Worm (Caenorhabditis elegans) whole organism, L3 larva: ENCODE results near the gene R01H2.7.

Experiments used
- R02D3.7 ChIP-seq: fragments of 150-350 bp; optimal IDR thresholded peaks from 2 replicates; lab custom pipeline; 2014; ENCODE audit warnings: missing biosample characterization, missing genetic modification characterization
- ZK546.5 ChIP-seq: sonication (generic microtip); optimal IDR thresholded peaks from 2 replicates; lab custom pipeline; 2017; ENCODE audit warnings: missing biosample characterization, missing genetic modification characterization
- aly-2 ChIP-seq: fragments of 150-350 bp; optimal IDR thresholded peaks from 2 replicates; lab custom pipeline; 2014; ENCODE audit warnings: missing biosample characterization, missing genetic modification characterization
- ama-1 ChIP-seq: fragments of 150-350 bp; optimal IDR thresholded peaks from 2 replicates; lab custom pipeline; 2018
- ceh-16 ChIP-seq: sonication (generic microtip); optimal IDR thresholded peaks from 2 replicates; lab custom pipeline; 2017; ENCODE audit warnings: missing biosample characterization, missing genetic modification characterization
- ceh-28 ChIP-seq: fragments of 150-350 bp; optimal IDR thresholded peaks from 2 replicates; lab custom pipeline; 2014; ENCODE audit warnings: missing biosample characterization, missing genetic modification reagents, missing genetic modification characterization
- ceh-82 ChIP-seq: fragments of 150-350 bp; optimal IDR thresholded peaks from 2 replicates; lab custom pipeline; 2014; ENCODE audit warnings: missing biosample characterization, missing genetic modification characterization
- ceh-9 ChIP-seq: sonication (generic microtip); optimal IDR thresholded peaks from 2 replicates; lab custom pipeline; 2018; ENCODE audit warnings: missing biosample characterization, missing genetic modification characterization
- egl-27 ChIP-seq: sonication (generic microtip); optimal IDR thresholded peaks from 4 replicates; lab custom pipeline; 2017; ENCODE audit warnings: missing biosample characterization, missing genetic modification reagents, missing genetic modification characterization
- egl-5 ChIP-seq: fragments of 150-350 bp; optimal IDR thresholded peaks from 2 replicates; lab custom pipeline; 2017; ENCODE audit warnings: missing biosample characterization, missing genetic modification reagents, missing genetic modification characterization, inconsistent platforms
- elt-1 ChIP-seq: fragments of 150-350 bp; optimal IDR thresholded peaks from 2 replicates; lab custom pipeline; 2014; ENCODE audit warnings: missing biosample characterization, missing genetic modification characterization
- elt-2 ChIP-seq: sonication (generic microtip); optimal IDR thresholded peaks from 2 replicates; lab custom pipeline; 2016; ENCODE audit warnings: missing genetic modification reagents, mild to moderate bottlenecking, missing genetic modification characterization, missing compliant biosample characterization
- elt-3 ChIP-seq, 3 experiments: fragments of 150-350 bp in 1 of 3; sonication (generic microtip) in 2 of 3; optimal IDR thresholded peaks; 2 replicates in 2 of 3; 4 replicates in 1 of 3; lab custom pipeline; 2014 to 2017; ENCODE audit warnings: missing biosample characterization in 3 of 3, missing genetic modification characterization in 3 of 3
- eor-1 ChIP-seq, 2 experiments: fragments of 150-350 bp; optimal IDR thresholded peaks; 2 replicates each; lab custom pipeline; 2014 to 2018; ENCODE audit warnings: missing biosample characterization in 2 of 2, missing genetic modification characterization in 2 of 2
- fkh-10 ChIP-seq: sonication (generic microtip); optimal IDR thresholded peaks from 2 replicates; lab custom pipeline; 2017; ENCODE audit warnings: missing biosample characterization, missing genetic modification reagents, missing genetic modification characterization
- fkh-2 ChIP-seq: fragments of 150-350 bp; optimal IDR thresholded peaks from 2 replicates; lab custom pipeline; 2014; ENCODE audit warnings: missing biosample characterization, missing genetic modification reagents, missing genetic modification characterization
- fos-1 ChIP-seq: fragments of 150-350 bp; optimal IDR thresholded peaks from 2 replicates; lab custom pipeline; 2014; ENCODE audit warnings: missing biosample characterization, missing genetic modification characterization
- hmg-11 ChIP-seq: sonication (generic microtip); optimal IDR thresholded peaks from 2 replicates; lab custom pipeline; 2016; ENCODE audit warnings: missing genetic modification characterization, missing compliant biosample characterization
- jun-1 ChIP-seq: fragments of 150-350 bp; optimal IDR thresholded peaks from 2 replicates; lab custom pipeline; 2014; ENCODE audit warnings: missing biosample characterization, missing genetic modification reagents, missing genetic modification characterization
- lin-15B ChIP-seq: fragments of 150-350 bp; optimal IDR thresholded peaks from 2 replicates; lab custom pipeline; 2014; ENCODE audit warnings: missing biosample characterization, missing genetic modification characterization
- lin-39 ChIP-seq: fragments of 150-350 bp; optimal IDR thresholded peaks from 2 replicates; lab custom pipeline; 2018; ENCODE audit warnings: missing biosample characterization, missing genetic modification reagents, missing genetic modification characterization
- lsy-12 ChIP-seq: sonication (generic microtip); optimal IDR thresholded peaks from 2 replicates; lab custom pipeline; 2016; ENCODE audit warnings: mild to moderate bottlenecking, missing genetic modification characterization, missing compliant biosample characterization
- mdl-1 ChIP-seq: fragments of 150-350 bp; optimal IDR thresholded peaks from 2 replicates; lab custom pipeline; 2014; ENCODE audit warnings: missing biosample characterization, missing genetic modification characterization
- nfya-1 ChIP-seq: sonication (generic microtip); optimal IDR thresholded peaks from 2 replicates; lab custom pipeline; 2017; ENCODE audit warnings: missing genetic modification characterization, mild to moderate bottlenecking, missing compliant biosample characterization, antibody characterized with exemption, moderate library complexity; ENCODE audit not compliant: insufficient read depth
- nhr-11 ChIP-seq: fragments of 150-350 bp; optimal IDR thresholded peaks from 2 replicates; lab custom pipeline; 2014; ENCODE audit warnings: missing biosample characterization, missing genetic modification characterization
- nhr-12 ChIP-seq: fragments of 150-350 bp; optimal IDR thresholded peaks from 2 replicates; lab custom pipeline; 2014; ENCODE audit warnings: missing biosample characterization, missing genetic modification characterization
- nhr-23 ChIP-seq: fragments of 150-350 bp; optimal IDR thresholded peaks from 2 replicates; lab custom pipeline; 2014; ENCODE audit warnings: missing biosample characterization, missing genetic modification reagents, missing genetic modification characterization
- nhr-25 ChIP-seq: sonication (generic microtip); optimal IDR thresholded peaks from 2 replicates; lab custom pipeline; 2017; ENCODE audit warnings: missing biosample characterization, missing genetic modification characterization
- nhr-43 ChIP-seq: sonication (generic microtip); optimal IDR thresholded peaks from 2 replicates; lab custom pipeline; 2016; ENCODE audit warnings: mild to moderate bottlenecking, missing genetic modification characterization, missing compliant biosample characterization; ENCODE audit not compliant: poor library complexity, severe bottlenecking
- nhr-67 ChIP-seq: fragments of 150-350 bp; optimal IDR thresholded peaks from 2 replicates; lab custom pipeline; 2014; ENCODE audit warnings: missing biosample characterization, missing genetic modification characterization
- nhr-76 ChIP-seq: fragments of 150-350 bp; sonication (generic microtip); optimal IDR thresholded peaks from 5 replicates; lab custom pipeline; 2014; ENCODE audit warnings: missing biosample characterization, missing genetic modification characterization
- nhr-77 ChIP-seq: fragments of 150-350 bp; optimal IDR thresholded peaks from 2 replicates; lab custom pipeline; 2014; ENCODE audit warnings: missing biosample characterization, missing genetic modification characterization
- pha-4 ChIP-seq: fragments of 150-350 bp; optimal IDR thresholded peaks from 2 replicates; lab custom pipeline; 2014; ENCODE audit warnings: missing biosample characterization, missing genetic modification reagents, missing genetic modification characterization
- pqm-1 ChIP-seq: fragments of 150-350 bp; optimal IDR thresholded peaks from 2 replicates; lab custom pipeline; 2017; ENCODE audit warnings: missing biosample characterization, missing genetic modification characterization, inconsistent platforms
- skn-1 ChIP-seq: fragments of 150-350 bp; optimal IDR thresholded peaks from 2 replicates; lab custom pipeline; 2014; ENCODE audit warnings: missing biosample characterization, missing genetic modification characterization
- snpc-4 ChIP-seq: fragments of 150-350 bp; optimal IDR thresholded peaks from 2 replicates; lab custom pipeline; 2014; ENCODE audit warnings: missing biosample characterization, missing genetic modification characterization
- tbx-2 ChIP-seq: sonication (generic microtip); optimal IDR thresholded peaks from 2 replicates; lab custom pipeline; 2016; ENCODE audit warnings: mild to moderate bottlenecking, missing genetic modification characterization, missing compliant biosample characterization
- unc-39 ChIP-seq: sonication (generic microtip); optimal IDR thresholded peaks from 4 replicates; lab custom pipeline; 2017; ENCODE audit warnings: missing biosample characterization, missing genetic modification characterization
- unc-62 ChIP-seq: fragments of 150-350 bp; sonication (generic microtip); optimal IDR thresholded peaks from 4 replicates; lab custom pipeline; 2014; ENCODE audit warnings: missing biosample characterization, missing genetic modification reagents, missing genetic modification characterization
- zag-1 ChIP-seq: fragments of 150-350 bp; optimal IDR thresholded peaks from 2 replicates; lab custom pipeline; 2014; ENCODE audit warnings: missing biosample characterization, missing genetic modification characterization

R01H2.7 gene

ce11 chrIII:7029105-7029504 lies 16.4 kb downstream of the R01H2.7 start, which contains the start of gene cyk-1:
Gene cyk-1 (minus strand): TSS chrIII:7029205.
- TF ChIP-seq jun-1 (tag; lab: Kevin White, UChicago) (no peak), lin-15B (tag; lab: Kevin White, UChicago) (no peak), unc-39 (tag; lab: Kevin White, UChicago) (no peak)

- no peak for TF ChIP-seq snpc-4 (tag; lab: Kevin White, UChicago)
- no peak for TF ChIP-seq skn-1 (tag; lab: Kevin White, UChicago)
- TF ChIP-seq ama-1 (lab: Kevin White, UChicago), result no peak
- no peak for TF ChIP-seq mdl-1 (tag; lab: Kevin White, UChicago)
- no peak for TF ChIP-seq egl-5 (tag; lab: Kevin White, UChicago)
- TF ChIP-seq nhr-11, result no peak
- no peak for TF ChIP-seq nhr-77 (tag; lab: Kevin White, UChicago)
- no peak for TF ChIP-seq egl-27 (tag; lab: Kevin White, UChicago)
- no peak for TF ChIP-seq ceh-16 (tag; lab: Kevin White, UChicago)
- TF ChIP-seq zag-1 (tag; lab: Kevin White, UChicago), result no peak
- no peak for TF ChIP-seq nhr-43 (tag; lab: Kevin White, UChicago)
- TF ChIP-seq unc-39 (tag; lab: Kevin White, UChicago), result no peak
- TF ChIP-seq ceh-9 (tag; lab: Kevin White, UChicago), result no peak
- TF ChIP-seq nfya-1 (tag; lab: Kevin White, UChicago), result no peak
- TF ChIP-seq nhr-67, result no peak
- no peak for TF ChIP-seq fkh-2 (tag; lab: Kevin White, UChicago)
Measured at ce11 chrIII:7025839-7026238, 19.7 kb downstream of the R01H2.7 start.

ce11 chrIII:7021156-7021637 lies 24.3 kb downstream of the R01H2.7 start, which contains the start of gene rfl-1:
Gene rfl-1 (plus strand): TSS chrIII:7021206.
- peak; percentile 12 for TF ChIP-seq elt-2
- TF ChIP-seq R02D3.7, result peak; percentile 94
- no peak for TF ChIP-seq nhr-77 (tag; lab: Kevin White, UChicago)
- TF ChIP-seq nhr-76, result no peak
- peak; percentile 23 for TF ChIP-seq nhr-25 (tag; lab: Kevin White, UChicago)
- TF ChIP-seq ceh-82 (tag; lab: Kevin White, UChicago), result no peak
- no peak for TF ChIP-seq ama-1 (lab: Kevin White, UChicago)
- TF ChIP-seq ceh-16 (tag; lab: Kevin White, UChicago), result no peak
- TF ChIP-seq elt-3 (tag; optimal IDR thresholded peaks at IDR 0.05; lab: Kevin White, UChicago), result no peak
- peak; percentile 78 for TF ChIP-seq pha-4
- peak; percentile 66 for TF ChIP-seq egl-5 (tag; lab: Kevin White, UChicago)
- no peak for TF ChIP-seq tbx-2 (tag; lab: Kevin White, UChicago)
- TF ChIP-seq unc-39 (tag; lab: Kevin White, UChicago), result no peak
- TF ChIP-seq nhr-23 (tag; lab: Kevin White, UChicago), result no peak
- TF ChIP-seq nhr-12 (tag; lab: Kevin White, UChicago), result no peak
- TF ChIP-seq snpc-4 (tag; lab: Kevin White, UChicago), result no peak
- TF ChIP-seq pqm-1 (tag; lab: Kevin White, UChicago), result peak; percentile 32
- TF ChIP-seq skn-1 (tag; lab: Kevin White, UChicago), result peak; percentile 70
- no peak for TF ChIP-seq lsy-12 (tag; lab: Kevin White, UChicago)
- TF ChIP-seq hmg-11 (tag; lab: Kevin White, UChicago), result peak; percentile 28
- TF ChIP-seq fos-1 (tag; lab: Kevin White, UChicago), result no peak
- no peak for TF ChIP-seq nhr-11
- no peak for TF ChIP-seq eor-1 (tag; optimal IDR thresholded peaks at IDR 0.05; lab: Kevin White, UChicago)
- no peak for TF ChIP-seq unc-62 (GFP tag; lab: Kevin White, UChicago)
- TF ChIP-seq nhr-67, result no peak
- no peak for TF ChIP-seq ZK546.5 (tag; lab: Kevin White, UChicago)
- no peak for TF ChIP-seq nhr-43 (tag; lab: Kevin White, UChicago)
- peak; percentile 68 for TF ChIP-seq nfya-1 (tag; lab: Kevin White, UChicago)
- no peak for TF ChIP-seq aly-2 (tag; lab: Kevin White, UChicago)
- peak; percentile 81 for TF ChIP-seq lin-39
- peak; percentile 80 for TF ChIP-seq lin-15B (tag; lab: Kevin White, UChicago)
- no peak for TF ChIP-seq elt-1 (tag; lab: Kevin White, UChicago)
- TF ChIP-seq mdl-1 (tag; lab: Kevin White, UChicago), result no peak
- no peak for TF ChIP-seq fkh-10 (GFP tag; lab: Kevin White, UChicago)
- peak; percentile 44 for TF ChIP-seq ceh-28 (tag; lab: Kevin White, UChicago)
